Fruit fly (Drosophila melanogaster) whole organism, embryonic: Measurements from ENCODE around the gene CG10801.

Experiments used
- Abd-B ChIP-seq: fragments of 200-800 bp; sonication (Bioruptor generic); optimal IDR thresholded peaks from 2 replicates; lab custom pipeline; 2018; ENCODE audit warnings: missing biosample characterization, mild to moderate bottlenecking, missing genetic modification characterization, moderate library complexity
- Awh ChIP-seq: fragments of 200-800 bp; sonication (Bioruptor generic); IDR thresholded peaks from 2 replicates; pipeline ENCODE4, ENCODE4 v1.3.6; 2022; ENCODE audit warnings: missing biosample characterization, missing genetic modification characterization
- BEAF-32 ChIP-seq: fragments of 200-800 bp; sonication (Bioruptor generic); optimal IDR thresholded peaks from 3 replicates; lab custom pipeline; 2017; ENCODE audit warnings: missing biosample characterization, missing genetic modification characterization, mild to moderate bottlenecking, moderate library complexity, missing genetic modification reagents
- Blimp-1 ChIP-seq: fragments of 200-800 bp; sonication (Bioruptor generic); optimal IDR thresholded peaks from 3 replicates; lab custom pipeline; 2018; ENCODE audit warnings: missing biosample characterization, missing genetic modification characterization, mild to moderate bottlenecking, moderate library complexity, missing genetic modification reagents
- CG10543 ChIP-seq: fragments of 200-800 bp; sonication (Bioruptor generic); optimal IDR thresholded peaks from 3 replicates; lab custom pipeline; 2017; ENCODE audit warnings: missing biosample characterization, mild to moderate bottlenecking, missing genetic modification characterization, moderate library complexity
- CG10979 ChIP-seq: fragments of 200-800 bp; sonication (Bioruptor generic); optimal IDR thresholded peaks from 2 replicates; lab custom pipeline; 2018; ENCODE audit warnings: missing biosample characterization, mild to moderate bottlenecking, missing genetic modification characterization, moderate library complexity
- CG12744 ChIP-seq: fragments of 200-800 bp; sonication (Bioruptor generic); optimal IDR thresholded peaks from 2 replicates; lab custom pipeline; 2016; ENCODE audit warnings: missing biosample characterization, missing genetic modification characterization
- CG12942 ChIP-seq: fragments of 200-800 bp; sonication (Bioruptor generic); optimal IDR thresholded peaks from 3 replicates; lab custom pipeline; 2016; ENCODE audit warnings: missing biosample characterization, missing genetic modification characterization
- CG13894 ChIP-seq: fragments of 200-800 bp; sonication (Bioruptor generic); optimal IDR thresholded peaks from 3 replicates; lab custom pipeline; 2018; ENCODE audit warnings: missing biosample characterization, mild to moderate bottlenecking, missing genetic modification characterization, moderate library complexity
- CG15269 ChIP-seq: fragments of 200-800 bp; sonication (Bioruptor generic); optimal IDR thresholded peaks from 2 replicates; lab custom pipeline; 2018; ENCODE audit warnings: missing biosample characterization, mild to moderate bottlenecking, missing genetic modification characterization, moderate library complexity
- CG15479 ChIP-seq: fragments of 200-800 bp; sonication (Bioruptor generic); optimal IDR thresholded peaks from 3 replicates; lab custom pipeline; 2019; ENCODE audit warnings: missing biosample characterization, mild to moderate bottlenecking, missing genetic modification characterization, moderate library complexity
- CG1603 ChIP-seq: fragments of 200-800 bp; sonication (Bioruptor generic); optimal IDR thresholded peaks from 2 replicates; lab custom pipeline; 2019; ENCODE audit warnings: missing biosample characterization, mild to moderate bottlenecking, missing genetic modification characterization, moderate library complexity
- CG17829 ChIP-seq: fragments of 200-800 bp; optimal IDR thresholded peaks from 2 replicates; lab custom pipeline; 2019; ENCODE audit warnings: missing biosample characterization, mild to moderate bottlenecking, missing genetic modification characterization, moderate library complexity
- CG17912 ChIP-seq: fragments of 200-800 bp; sonication (Bioruptor generic); optimal IDR thresholded peaks from 2 replicates; lab custom pipeline; 2018; ENCODE audit warnings: missing biosample characterization, mild to moderate bottlenecking, missing genetic modification characterization
- CG3065 ChIP-seq: fragments of 200-800 bp; sonication (Bioruptor generic); optimal IDR thresholded peaks from 2 replicates; lab custom pipeline; 2016; ENCODE audit warnings: missing biosample characterization, missing genetic modification characterization
- CG32767 ChIP-seq: fragments of 200-800 bp; sonication (Bioruptor generic); IDR thresholded peaks from 2 replicates; pipeline ENCODE4 v1.3.6; 2022; ENCODE audit warnings: missing biosample characterization, missing genetic modification characterization
- CG7271 ChIP-seq: fragments of 200-800 bp; sonication (Bioruptor generic); optimal IDR thresholded peaks from 2 replicates; lab custom pipeline; 2018; ENCODE audit warnings: missing biosample characterization, mild to moderate bottlenecking, missing genetic modification characterization, moderate library complexity
- CG7786 ChIP-seq: fragments of 200-800 bp; sonication (Bioruptor generic); optimal IDR thresholded peaks from 2 replicates; lab custom pipeline; 2016; ENCODE audit warnings: missing biosample characterization, missing genetic modification characterization
- CG7928 ChIP-seq: fragments of 200-800 bp; sonication (Bioruptor generic); optimal IDR thresholded peaks from 2 replicates; lab custom pipeline; 2017; ENCODE audit warnings: missing biosample characterization, mild to moderate bottlenecking, missing genetic modification characterization
- CG9876 ChIP-seq: fragments of 200-800 bp; sonication (Bioruptor generic); optimal IDR thresholded peaks from 2 replicates; lab custom pipeline; 2016; ENCODE audit warnings: missing biosample characterization, missing genetic modification characterization
- Deaf1 ChIP-seq: fragments of 200-800 bp; optimal IDR thresholded peaks from 3 replicates; lab custom pipeline; 2019; ENCODE audit warnings: missing biosample characterization, mild to moderate bottlenecking, missing genetic modification characterization, moderate library complexity
- Elba2 ChIP-seq: fragments of 200-800 bp; sonication (Bioruptor generic); optimal IDR thresholded peaks from 3 replicates; lab custom pipeline; 2016; ENCODE audit warnings: missing biosample characterization, missing genetic modification characterization
- Kr ChIP-seq: fragments of 200-800 bp; sonication (Bioruptor generic); optimal IDR thresholded peaks from 2 replicates; lab custom pipeline; 2017; ENCODE audit warnings: missing biosample characterization, mild to moderate bottlenecking, missing genetic modification characterization
- Oaz ChIP-seq: fragments of 200-800 bp; sonication (Bioruptor generic); IDR thresholded peaks from 2 replicates; pipeline ENCODE4 v1.3.6; 2022; ENCODE audit warnings: missing biosample characterization, missing genetic modification characterization
- Ptx1 ChIP-seq: fragments of 200-800 bp; sonication (Bioruptor generic); IDR thresholded peaks from 2 replicates; pipeline ENCODE4 v1.3.6; 2022; ENCODE audit warnings: missing biosample characterization, missing genetic modification characterization
- Scr ChIP-seq: fragments of 200-800 bp; sonication (Bioruptor generic); IDR thresholded peaks from 2 replicates; pipeline ENCODE4 v1.3.6; 2022; ENCODE audit warnings: missing biosample characterization, missing genetic modification characterization; ENCODE audit not compliant: partially characterized antibody
- Ssrp ChIP-seq: fragments of 200-800 bp; sonication (Bioruptor generic); optimal IDR thresholded peaks from 2 replicates; lab custom pipeline; 2018; ENCODE audit warnings: missing biosample characterization, mild to moderate bottlenecking, missing genetic modification characterization, moderate library complexity
- abd-A ChIP-seq: fragments of 200-800 bp; sonication (Bioruptor generic); optimal IDR thresholded peaks from 3 replicates; lab custom pipeline; 2019; ENCODE audit warnings: missing biosample characterization, mild to moderate bottlenecking, missing genetic modification characterization, moderate library complexity
- al ChIP-seq: fragments of 200-800 bp; sonication (Bioruptor generic); IDR thresholded peaks from 2 replicates; pipeline ENCODE4 v1.3.6; 2022; ENCODE audit warnings: missing biosample characterization, missing genetic modification characterization
- bab2 ChIP-seq: fragments of 200-800 bp; sonication (Bioruptor generic); optimal IDR thresholded peaks from 2 replicates; lab custom pipeline; 2016; ENCODE audit warnings: missing biosample characterization, missing genetic modification characterization
- cas ChIP-seq: fragments of 200-800 bp; sonication (Bioruptor generic); IDR thresholded peaks from 2 replicates; pipeline ENCODE4 v1.3.6; 2022; ENCODE audit warnings: missing biosample characterization, missing genetic modification characterization
- corto ChIP-seq: fragments of 200-800 bp; sonication (Bioruptor generic); optimal IDR thresholded peaks from 2 replicates; lab custom pipeline; 2016; ENCODE audit warnings: missing biosample characterization, mild to moderate bottlenecking, missing genetic modification characterization, moderate library complexity
- dpn ChIP-seq, 2 experiments: fragments of 200-800 bp; sonication (Bioruptor generic); optimal IDR thresholded peaks; 3 replicates each; lab custom pipeline; 2016; ENCODE audit warnings: missing biosample characterization in 2 of 2, missing genetic modification characterization in 2 of 2
- fd96Cb ChIP-seq: fragments of 200-800 bp; sonication (Bioruptor generic); optimal IDR thresholded peaks from 2 replicates; lab custom pipeline; 2018; ENCODE audit warnings: missing biosample characterization, mild to moderate bottlenecking, missing genetic modification characterization, moderate library complexity
- fu2 ChIP-seq: fragments of 200-800 bp; sonication (Bioruptor generic); optimal IDR thresholded peaks from 2 replicates; lab custom pipeline; 2016; ENCODE audit warnings: missing biosample characterization, missing genetic modification characterization
- gem ChIP-seq: fragments of 200-800 bp; sonication (Bioruptor generic); optimal IDR thresholded peaks from 2 replicates; lab custom pipeline; 2019; ENCODE audit warnings: missing biosample characterization, mild to moderate bottlenecking, missing genetic modification characterization, moderate library complexity
- gro ChIP-seq: fragments of 200-800 bp; sonication (Bioruptor generic); optimal IDR thresholded peaks from 2 replicates; lab custom pipeline; 2016; ENCODE audit warnings: missing biosample characterization, missing genetic modification characterization
- lab ChIP-seq: fragments of 200-800 bp; sonication (Bioruptor generic); optimal IDR thresholded peaks from 3 replicates; lab custom pipeline; 2017; ENCODE audit warnings: missing biosample characterization, missing genetic modification characterization, mild to moderate bottlenecking, moderate library complexity, missing genetic modification reagents
- lbe ChIP-seq: fragments of 200-800 bp; sonication (Bioruptor generic); optimal IDR thresholded peaks from 2 replicates; lab custom pipeline; 2016; ENCODE audit warnings: missing biosample characterization, mild to moderate bottlenecking, missing genetic modification characterization
- lilli ChIP-seq: fragments of 200-800 bp; sonication (Bioruptor generic); optimal IDR thresholded peaks from 3 replicates; lab custom pipeline; 2016; ENCODE audit warnings: missing biosample characterization, missing genetic modification characterization
- lola ChIP-seq, 3 experiments: fragments of >200 bp in 2 of 3; fragments of 200-800 bp in 1 of 3; sonication (Bioruptor generic) in 1 of 3; optimal IDR thresholded peaks; 2 replicates each; lab custom pipeline; 2017 to 2019; ENCODE audit warnings: missing biosample characterization in 3 of 3, missing genetic modification characterization in 3 of 3, mild to moderate bottlenecking in 1 of 3, moderate library complexity in 1 of 3
- luna ChIP-seq: fragments of 200-800 bp; sonication (Bioruptor generic); optimal IDR thresholded peaks from 2 replicates; lab custom pipeline; 2016; ENCODE audit warnings: missing biosample characterization, missing genetic modification characterization
- onecut ChIP-seq: fragments of 200-800 bp; sonication (Bioruptor generic); IDR thresholded peaks from 2 replicates; pipeline ENCODE4 v1.3.6; 2022; ENCODE audit warnings: missing biosample characterization, missing genetic modification characterization
- phol ChIP-seq: fragments of 200-800 bp; sonication (Bioruptor generic); optimal IDR thresholded peaks from 3 replicates; lab custom pipeline; 2018; ENCODE audit warnings: missing biosample characterization, mild to moderate bottlenecking, missing genetic modification characterization, moderate library complexity
- pum ChIP-seq: fragments of 200-800 bp; sonication (Bioruptor generic); optimal IDR thresholded peaks from 2 replicates; lab custom pipeline; 2016; ENCODE audit warnings: missing biosample characterization, missing genetic modification characterization
- ranshi ChIP-seq: fragments of 200-800 bp; sonication (Bioruptor generic); IDR thresholded peaks from 2 replicates; pipeline ENCODE4 v1.3.6; 2022; ENCODE audit warnings: missing biosample characterization, missing genetic modification characterization
- repo ChIP-seq: fragments of 200-800 bp; sonication (Bioruptor generic); optimal IDR thresholded peaks from 2 replicates; lab custom pipeline; 2016; ENCODE audit warnings: missing biosample characterization, missing genetic modification characterization
- sima ChIP-seq: fragments of 200-800 bp; sonication (Bioruptor generic); optimal IDR thresholded peaks from 2 replicates; lab custom pipeline; 2016; ENCODE audit warnings: missing biosample characterization, missing genetic modification characterization
- slbo ChIP-seq: fragments of 200-800 bp; sonication (Bioruptor generic); IDR thresholded peaks from 2 replicates; pipeline ENCODE4 v1.3.6; 2022; ENCODE audit warnings: missing biosample characterization, missing genetic modification characterization
- slou ChIP-seq: fragments of 200-800 bp; sonication (Bioruptor generic); optimal IDR thresholded peaks from 3 replicates; lab custom pipeline; 2016; ENCODE audit warnings: missing biosample characterization, missing genetic modification characterization
- unpg ChIP-seq: fragments of 200-800 bp; sonication (Bioruptor generic); optimal IDR thresholded peaks from 3 replicates; lab custom pipeline; 2018; ENCODE audit warnings: missing biosample characterization, mild to moderate bottlenecking, missing genetic modification characterization, moderate library complexity

Gene CG10801

DNA sequence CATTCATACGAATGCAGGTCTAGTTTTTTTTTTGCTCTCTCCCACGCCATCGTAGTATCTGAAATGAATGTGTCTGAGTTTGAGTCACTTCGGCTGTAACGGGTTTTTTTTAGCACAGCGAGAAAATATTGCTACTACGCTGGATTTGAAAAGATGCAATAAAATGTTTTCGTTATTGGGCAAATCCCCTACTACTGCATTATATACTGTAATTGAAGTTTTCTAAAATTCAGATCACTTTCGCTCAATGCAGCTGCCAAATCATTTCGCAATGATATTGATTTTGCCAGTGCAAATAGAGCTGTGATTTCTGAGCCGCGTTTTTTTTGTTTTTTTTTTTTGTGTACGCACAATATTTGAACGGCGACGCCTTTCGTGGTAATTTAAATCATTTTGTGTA lies 27.5 kb upstream of the CG10801 start (continued):
- TF ChIP-seq CG13894 (tag; lab: Kevin White, UChicago) (no peak), fu2 (no peak), lab (peak; percentile 42), slou (GFP tag; lab: Kevin White, UChicago) (peak; percentile 7), abd-A (no peak), lola (GFP tag; optimal IDR thresholded peaks at IDR 0.05; lab: Kevin White, UChicago) (no peak), cas (no peak), Ptx1 (GFP tag; lab: Robert Waterston, UW) (peak; percentile 51), CG10979 (tag; lab: Kevin White, UChicago) (no peak), BEAF-32 (GFP tag; lab: Kevin White, UChicago) (no peak), gro (GFP tag; lab: Kevin White, UChicago) (peak; percentile 30), sima (GFP tag; lab: Kevin White, UChicago) (no peak), Abd-B (GFP tag; lab: Kevin White, UChicago) (no peak), Ssrp (tag; lab: Kevin White, UChicago) (peak; percentile 8), al (GFP tag; lab: Robert Waterston, UW) (peak; percentile 39; the same call in 1 of the 2 replicates), CG10543 (GFP tag; lab: Kevin White, UChicago) (no peak), CG17912 (GFP tag; lab: Kevin White, UChicago) (no peak), CG7271 (tag; lab: Kevin White, UChicago) (no peak), CG12942 (GFP tag; lab: Kevin White, UChicago) (peak; percentile 22), dpn (GFP tag; optimal IDR thresholded peaks at IDR 0.05; lab: Kevin White, UChicago) (peak; percentile 41 to 54), Deaf1 (tag; lab: Kevin White, UChicago) (no peak), luna (GFP tag; lab: Kevin White, UChicago) (no peak), Kr (GFP tag; lab: Kevin White, UChicago) (no peak), CG15479 (GFP tag; lab: Kevin White, UChicago) (no peak), Oaz (GFP tag; lab: Robert Waterston, UW) (0 out of 2 replicates have a peak, but pooled peaks have one; percentile 17), CG9876 (GFP tag; lab: Kevin White, UChicago) (peak; percentile 30), CG12744 (GFP tag; lab: Kevin White, UChicago) (no peak), onecut (GFP tag; lab: Robert Waterston, UW) (0 out of 2 replicates have a peak, but pooled peaks have one; percentile 10), pum (GFP tag; lab: Kevin White, UChicago) (peak; percentile 11), CG1603 (tag; lab: Kevin White, UChicago) (peak; percentile 36), CG7928 (GFP tag; lab: Kevin White, UChicago) (no peak), CG3065 (GFP tag; lab: Kevin White, UChicago) (no peak), Scr (no peak), CG17829 (no peak)

DNA sequence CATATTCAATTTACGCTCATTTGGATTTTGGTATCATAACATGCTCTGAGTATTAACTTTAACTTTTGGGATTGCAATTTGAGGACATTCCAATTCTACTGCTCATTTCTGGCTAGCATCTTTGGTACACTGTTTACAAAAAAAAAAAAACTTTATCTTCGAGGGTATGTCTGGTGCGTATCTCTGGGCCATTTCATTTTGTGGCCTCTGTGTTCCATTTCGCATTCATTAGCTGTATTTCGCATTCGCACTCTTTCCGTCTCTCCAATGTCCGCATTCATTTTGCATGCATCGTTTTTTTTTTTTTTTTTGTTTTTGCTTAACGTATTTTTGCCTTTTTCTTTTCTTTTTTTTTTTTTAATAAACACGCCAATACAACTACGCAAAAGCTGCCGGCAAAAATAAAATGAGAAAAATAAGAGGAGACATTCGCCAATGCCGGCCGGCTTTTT lies 26.7 kb upstream of the CG10801 start:
- peak; percentile 40; the same call in 1 of the 2 replicates for TF ChIP-seq ranshi
- no peak for TF ChIP-seq Elba2 (GFP tag; lab: Kevin White, UChicago)
- TF ChIP-seq fd96Cb (tag; lab: Kevin White, UChicago) = peak; percentile 5
- TF ChIP-seq gem (tag; lab: Kevin White, UChicago) = peak; percentile 20
- 0 out of 2 replicates have a peak, but pooled peaks have one; percentile 25 for TF ChIP-seq slbo (GFP tag; lab: Robert Waterston, UW)
- peak; percentile 79 for TF ChIP-seq corto
- TF ChIP-seq Awh (GFP tag; lab: Robert Waterston, UW) = 0 out of 2 replicates have a peak, but pooled peaks have one; percentile 15
- TF ChIP-seq phol (tag; lab: Kevin White, UChicago) = peak; percentile 40
- TF ChIP-seq CG15269 (tag; lab: Kevin White, UChicago) = peak; percentile 1
- no peak for TF ChIP-seq repo (GFP tag; lab: Kevin White, UChicago)
- peak; percentile 84 for TF ChIP-seq lbe (GFP tag; lab: Kevin White, UChicago)
- peak; percentile 6 for TF ChIP-seq Blimp-1 (GFP tag; lab: Kevin White, UChicago)
- 0 out of 2 replicates have a peak, but pooled peaks have one; percentile 22 for TF ChIP-seq CG32767 (GFP tag; lab: Robert Waterston, UW)
- peak; percentile 16 for TF ChIP-seq bab2 (GFP tag; lab: Kevin White, UChicago)
- peak; percentile 7 for TF ChIP-seq unpg (GFP tag; lab: Kevin White, UChicago)
- no peak for TF ChIP-seq lilli (GFP tag; lab: Kevin White, UChicago)
- TF ChIP-seq CG7786 (GFP tag; lab: Kevin White, UChicago) = peak; percentile 7
